Worm (Caenorhabditis elegans): ENCODE measurements around the gene Y69H2.9.

DNA sequence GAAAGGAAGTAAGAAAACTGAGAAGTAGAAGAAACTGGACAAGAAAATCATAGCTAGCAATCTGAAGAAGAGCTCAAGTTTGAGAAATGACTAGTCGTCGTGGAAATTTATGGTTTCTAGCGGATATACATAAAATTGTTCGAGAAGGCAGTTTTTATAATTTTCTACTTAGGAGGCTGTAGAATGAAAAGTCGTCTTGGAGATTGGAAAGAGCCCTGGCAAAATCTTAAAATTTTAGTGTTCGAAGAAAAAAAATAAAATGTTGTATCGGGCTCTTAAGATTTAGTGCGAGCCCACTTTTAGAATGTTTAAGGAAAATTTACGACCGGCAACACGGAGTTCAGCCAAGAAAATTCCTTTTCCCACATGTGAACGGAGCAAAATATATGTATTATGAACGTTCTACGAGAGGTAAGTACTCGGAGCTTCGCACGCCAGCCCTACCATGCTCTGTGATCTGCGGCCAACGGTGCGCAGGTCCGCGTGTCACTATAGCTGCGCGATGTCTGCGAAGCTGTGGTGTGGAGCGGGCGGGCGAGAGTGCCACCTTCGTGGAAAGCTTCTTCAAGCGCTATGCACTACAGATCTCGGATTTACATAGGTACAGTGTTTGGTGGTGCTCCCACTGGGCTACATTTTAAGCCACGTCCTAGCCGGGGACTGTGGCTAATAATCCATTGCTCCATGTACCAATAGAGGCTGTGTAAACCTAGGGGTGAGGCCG, 45.8 kb downstream of the Y69H2.9 start, which contains the start of gene clec-251:
- TF ChIP-seq skn-1 (tag; optimal IDR thresholded peaks at IDR 0.05) = no peak
- TF ChIP-seq alr-1 (tag; optimal IDR thresholded peaks at IDR 0.05) = no peak
- no peak for TF ChIP-seq ama-1 (optimal IDR thresholded peaks at IDR 0.05)
- no peak for TF ChIP-seq snpc-4 (tag; optimal IDR thresholded peaks at IDR 0.05)
- TF ChIP-seq nhr-11 (tag; optimal IDR thresholded peaks at IDR 0.05) = no peak
- TF ChIP-seq elt-3 (tag; optimal IDR thresholded peaks at IDR 0.05) = no peak
- TF ChIP-seq ztf-11 (tag; optimal IDR thresholded peaks at IDR 0.05) = no peak
- no peak for TF ChIP-seq unc-55 (GFP tag; optimal IDR thresholded peaks at IDR 0.05)

All from whole organism, L2 larva.